Worm (Caenorhabditis elegans) whole organism, mixed stage, embryonic: ENCODE results near the gene nac-3.

Experiments
- mep-1 ChIP-seq: fragments of 150-350 bp; optimal IDR thresholded peaks from 2 replicates; lab custom pipeline; 2017; ENCODE audit warnings: missing biosample characterization, missing genetic modification reagents, missing genetic modification characterization, inconsistent platforms
- unc-62 ChIP-seq: fragments of 150-350 bp; optimal IDR thresholded peaks from 2 replicates; lab custom pipeline; 2014; ENCODE audit warnings: missing biosample characterization, missing genetic modification reagents, missing genetic modification characterization

- no peak for TF ChIP-seq unc-62 (GFP tag; lab: Kevin White, UChicago)
- no peak for TF ChIP-seq mep-1
Measured at ce11 chrIII:10181868-10182267, 29.3 kb downstream of the nac-3 start.
